Worm (Caenorhabditis elegans): ENCODE results near the gene K02D3.2.

The K02D3.2 gene

ce11 chrX:13665447-13665846, 46.4 kb downstream of the K02D3.2 start (continued):
- peak; percentile 47 for TF ChIP-seq ama-1 (optimal IDR thresholded peaks at IDR 0.05)
- peak; percentile 68 to 95 for TF ChIP-seq ama-1 (GFP tag; optimal IDR thresholded peaks at IDR 0.05)
- peak; percentile 97 for TF ChIP-seq mxl-1 (tag; optimal IDR thresholded peaks at IDR 0.05)
- peak; percentile 97 for TF ChIP-seq die-1 (tag; optimal IDR thresholded peaks at IDR 0.05)
- TF ChIP-seq lin-40 (tag; optimal IDR thresholded peaks at IDR 0.05): peak; percentile 93
- TF ChIP-seq ets-4 (GFP tag; optimal IDR thresholded peaks at IDR 0.05): peak; percentile 96
- TF ChIP-seq F49E8.2 (tag; optimal IDR thresholded peaks at IDR 0.05; ENCODE audit: insufficient read depth): no peak
- TF ChIP-seq snpc-1.1 (tag; optimal IDR thresholded peaks at IDR 0.05; ENCODE audit: insufficient read depth): peak; percentile 74
- TF ChIP-seq hsf-1 (GFP tag; IDR thresholded peaks at IDR 0.05): 0 out of 2 replicates have a peak, but pooled peaks have one; percentile 63
- TF ChIP-seq attf-3 (GFP tag; conservative IDR thresholded peaks at IDR 0.05): peak; percentile 56
- TF ChIP-seq nfyb-1 (GFP tag; IDR thresholded peaks at IDR 0.05): peak; percentile 96
- peak; percentile 96 for TF ChIP-seq ceh-27 (GFP tag; optimal IDR thresholded peaks at IDR 0.05)
- TF ChIP-seq him-1 (tag; optimal IDR thresholded peaks at IDR 0.05): peak; percentile 98
- 0 out of 2 replicates have a peak, but pooled peaks have one; percentile 54 for TF ChIP-seq Y67H2A.10 (GFP tag; conservative IDR thresholded peaks at IDR 0.05)
- TF ChIP-seq egrh-3 (GFP tag; IDR thresholded peaks at IDR 0.05): peak; percentile 75
- 0 out of 2 replicates have a peak, but pooled peaks have one; percentile 38 for TF ChIP-seq Y95B8A.8 (GFP tag; IDR thresholded peaks at IDR 0.05)
- TF ChIP-seq atf-7 (tag; optimal IDR thresholded peaks at IDR 0.05): peak; percentile 88
- peak; percentile 54 for TF ChIP-seq mel-28 (tag; optimal IDR thresholded peaks at IDR 0.05; ENCODE audit: borderline replicate concordance)
- peak; percentile 97 for TF ChIP-seq Y56A3A.18 (GFP tag; IDR thresholded peaks at IDR 0.05)
- peak; percentile 78 for TF ChIP-seq egl-18 (GFP tag; IDR thresholded peaks at IDR 0.05)
- TF ChIP-seq egl-44 (GFP tag; IDR thresholded peaks at IDR 0.05): peak; percentile 96
- TF ChIP-seq C06A6.2 (GFP tag; conservative IDR thresholded peaks at IDR 0.05): peak; percentile 55; the same call in 1 of the 2 replicates
- peak; percentile 91 for TF ChIP-seq pbrm-1 (GFP tag; IDR thresholded peaks at IDR 0.05)
- TF ChIP-seq B0261.1 (tag; optimal IDR thresholded peaks at IDR 0.05): peak; percentile 99
- peak; percentile 90 for TF ChIP-seq madf-10 (tag; optimal IDR thresholded peaks at IDR 0.05)
- TF ChIP-seq ceh-58 (GFP tag; IDR thresholded peaks at IDR 0.05): 0 out of 2 replicates have a peak, but pooled peaks have one; percentile 68
- TF ChIP-seq snpc-1.3 (tag; optimal IDR thresholded peaks at IDR 0.05; ENCODE audit: insufficient read depth): peak; percentile 88
- peak; percentile 51 for TF ChIP-seq B0019.2 (GFP tag; conservative IDR thresholded peaks at IDR 0.05)
- TF ChIP-seq ztf-18 (tag; optimal IDR thresholded peaks at IDR 0.05): peak; percentile 79
- TF ChIP-seq lsl-1 (GFP tag; optimal IDR thresholded peaks at IDR 0.05): peak; percentile 32
- peak; percentile 89 for TF ChIP-seq ztf-26 (tag; optimal IDR thresholded peaks at IDR 0.05)
- peak; percentile 89 for TF ChIP-seq D2030.7 (GFP tag; IDR thresholded peaks at IDR 0.05)
- peak; percentile 37 for TF ChIP-seq dpff-1 (tag; optimal IDR thresholded peaks at IDR 0.05)
- peak; percentile 94 for TF ChIP-seq T26A5.8 (tag; optimal IDR thresholded peaks at IDR 0.05)
- TF ChIP-seq athp-1 (tag; optimal IDR thresholded peaks at IDR 0.05): peak; percentile 94
- peak; percentile 82 for TF ChIP-seq zfh-2 (GFP tag; conservative IDR thresholded peaks at IDR 0.05)
- TF ChIP-seq attf-6 (GFP tag; IDR thresholded peaks at IDR 0.05): peak; percentile 80; the same call in 1 of the 2 replicates
- TF ChIP-seq F39B2.1 (GFP tag; IDR thresholded peaks at IDR 0.05): peak; percentile 37; the same call in 1 of the 2 replicates
- peak; percentile 97 for TF ChIP-seq cebp-2 (GFP tag; IDR thresholded peaks at IDR 0.05)
- peak; percentile 85 for TF ChIP-seq repo-1 (tag; optimal IDR thresholded peaks at IDR 0.05)
- TF ChIP-seq hlh-26 (GFP tag; conservative IDR thresholded peaks at IDR 0.05): peak; percentile 77; the same call in 1 of the 2 replicates
- peak; percentile 88; the same call in 1 of the 2 replicates for TF ChIP-seq madf-3 (GFP tag; IDR thresholded peaks at IDR 0.05)
- TF ChIP-seq tlf-1 (GFP tag; optimal IDR thresholded peaks at IDR 0.05): peak; percentile 81
- peak; percentile 71 for TF ChIP-seq cebp-1 (GFP tag; IDR thresholded peaks at IDR 0.05)
- TF ChIP-seq cebp-1 (tag; optimal IDR thresholded peaks at IDR 0.05): peak; percentile 90
- peak; percentile 80 for TF ChIP-seq hlh-12 (tag; optimal IDR thresholded peaks at IDR 0.05)
- TF ChIP-seq sea-2 (GFP tag; IDR thresholded peaks at IDR 0.05): peak; percentile 89
- peak; percentile 89 for TF ChIP-seq hrde-1 (tag; optimal IDR thresholded peaks at IDR 0.05; ENCODE audit: borderline replicate concordance)

All from whole organism, young adult.